Fruit fly (Drosophila melanogaster) S2 (cell line): Measurements from ENCODE around the gene hyd.

Source experiments
- CG8478 ChIP-seq: fragments of >200 bp; optimal IDR thresholded peaks from 2 replicates; lab custom pipeline; 2018
- CTCF ChIP-seq, 2 experiments: fragments of >200 bp; optimal IDR thresholded peaks; 2 replicates each; lab custom pipeline; 2018

DNA sequence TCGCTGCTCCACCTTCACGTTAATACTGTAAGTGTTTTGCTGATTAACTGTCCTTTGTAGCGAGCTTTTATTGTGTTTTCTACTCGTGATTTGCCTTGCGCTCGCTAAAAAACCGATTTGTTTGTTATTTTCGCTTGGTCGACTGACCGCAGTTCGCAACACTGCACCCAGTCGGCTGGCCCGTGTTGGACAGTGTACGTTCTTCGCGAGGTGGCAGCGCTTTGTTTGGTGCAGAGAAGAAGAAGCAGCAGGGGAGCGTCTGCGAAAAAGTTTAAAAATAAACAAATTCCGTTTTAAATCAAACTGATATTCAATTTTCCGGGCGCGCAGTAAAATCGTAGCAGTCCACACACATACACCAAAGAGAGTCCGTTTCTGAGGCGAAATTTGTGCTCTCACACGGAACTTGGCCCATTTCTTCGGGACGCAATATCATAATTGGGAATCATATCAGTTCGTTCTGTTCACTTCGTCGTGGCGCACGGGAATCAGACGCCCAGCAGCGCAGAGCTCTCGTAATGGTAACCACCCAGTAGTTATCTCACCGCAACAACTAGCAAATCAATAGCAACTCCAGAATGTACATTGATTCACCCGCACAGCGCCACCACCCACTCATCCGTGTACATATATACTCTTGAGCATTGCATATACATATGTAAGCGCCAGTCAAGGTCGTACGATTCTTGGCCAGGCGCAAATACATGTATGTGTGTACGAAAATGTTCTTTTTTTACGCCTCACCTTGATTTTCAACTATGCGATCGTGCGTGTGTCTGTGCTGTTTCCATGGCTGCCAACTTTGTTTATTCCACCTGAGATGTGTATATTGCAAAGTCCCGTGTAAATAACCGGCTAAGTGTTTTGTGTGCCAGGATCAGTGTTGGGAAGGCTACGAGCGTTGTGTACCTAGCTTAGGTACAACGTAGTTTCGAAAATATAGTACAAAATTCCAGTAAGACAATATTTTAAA lies 42.5 kb upstream of the hyd start, which contains the start of gene Naa80:
- TF ChIP-seq CTCF (optimal IDR thresholded peaks at IDR 0.05; lab: Kevin White, UChicago) (peak in 1 of 2 experiments; percentile 16), CG8478 (lab: Kevin White, UChicago) (no peak)
